Fruit fly (Drosophila melanogaster): ENCODE results near the gene roq.

roq gene

dm6 chr3L:16357187-16357728 lies 21.1 kb downstream of the roq start:
- peak in 1 of 2 experiments; percentile 64 for TF ChIP-seq EcR (GFP tag; optimal IDR thresholded peaks at IDR 0.05)
- TF ChIP-seq psq (optimal IDR thresholded peaks at IDR 0.05): no peak

dm6 chr3L:16356171-16356765 lies 22.1 kb downstream of the roq start:
- TF ChIP-seq pan (optimal IDR thresholded peaks at IDR 0.05): no peak
- TF ChIP-seq EcR (GFP tag; optimal IDR thresholded peaks at IDR 0.05): no peak
- no peak for TF ChIP-seq usp (GFP tag; optimal IDR thresholded peaks at IDR 0.05)
- no peak for TF ChIP-seq Dll (optimal IDR thresholded peaks at IDR 0.05)
- TF ChIP-seq psq (optimal IDR thresholded peaks at IDR 0.05): no peak
- TF ChIP-seq CG8478 (optimal IDR thresholded peaks at IDR 0.05): no peak

dm6 chr3L:16354197-16354596 lies 24.2 kb downstream of the roq start, which contains the start of gene Pdh:
Gene Pdh, minus strand, starts transcription at chr3L:16354297.
- TF ChIP-seq psq (optimal IDR thresholded peaks at IDR 0.05) (no peak), pan (optimal IDR thresholded peaks at IDR 0.05) (no peak), usp (GFP tag; optimal IDR thresholded peaks at IDR 0.05) (no peak), CG8478 (optimal IDR thresholded peaks at IDR 0.05) (no peak), EcR (GFP tag; optimal IDR thresholded peaks at IDR 0.05) (no peak)

- no peak for TF ChIP-seq pan (optimal IDR thresholded peaks at IDR 0.05)
- no peak for TF ChIP-seq Dll (optimal IDR thresholded peaks at IDR 0.05)
- no peak for TF ChIP-seq CG8478 (optimal IDR thresholded peaks at IDR 0.05)
- TF ChIP-seq usp (GFP tag; optimal IDR thresholded peaks at IDR 0.05): no peak
- no peak for TF ChIP-seq EcR (GFP tag; optimal IDR thresholded peaks at IDR 0.05)
- TF ChIP-seq psq (optimal IDR thresholded peaks at IDR 0.05): no peak
These were observed 26.5 kb downstream of the roq start, which contains the start of the genes Golgin104 and Tcs3 for dm6 chr3L:16351770-16352429. Gene Golgin104, minus strand, starts transcription at chr3L:16351951. Gene Tcs3, plus strand, starts transcription at chr3L:16351991.

dm6 chr3L:16349686-16350085 lies 28.7 kb downstream of the roq start:
- TF ChIP-seq CG8478 (optimal IDR thresholded peaks at IDR 0.05) (no peak), psq (optimal IDR thresholded peaks at IDR 0.05) (no peak), EcR (GFP tag; optimal IDR thresholded peaks at IDR 0.05) (no peak)

- TF ChIP-seq CG8478 (optimal IDR thresholded peaks at IDR 0.05): no peak
- no peak for TF ChIP-seq usp (GFP tag; optimal IDR thresholded peaks at IDR 0.05)
- TF ChIP-seq psq (optimal IDR thresholded peaks at IDR 0.05): no peak
- no peak for TF ChIP-seq pan (optimal IDR thresholded peaks at IDR 0.05)
- no peak for TF ChIP-seq Dll (optimal IDR thresholded peaks at IDR 0.05)
- no peak for TF ChIP-seq EcR (GFP tag; optimal IDR thresholded peaks at IDR 0.05)
These were observed 30.5 kb downstream of the roq start, which contains the start of gene mRpS34 for dm6 chr3L:16347914-16348313. Gene mRpS34, plus strand, starts transcription at chr3L:16348074.

- no peak for TF ChIP-seq pan (optimal IDR thresholded peaks at IDR 0.05)
- TF ChIP-seq CG8478 (optimal IDR thresholded peaks at IDR 0.05): no peak
- no peak for TF ChIP-seq usp (GFP tag; optimal IDR thresholded peaks at IDR 0.05)
- no peak for TF ChIP-seq psq (optimal IDR thresholded peaks at IDR 0.05)
- TF ChIP-seq Dll (optimal IDR thresholded peaks at IDR 0.05): no peak
- TF ChIP-seq EcR (GFP tag; optimal IDR thresholded peaks at IDR 0.05): no peak
These were observed 32.3 kb downstream of the roq start, which contains the start of gene CG33257 for dm6 chr3L:16346023-16346422. Gene CG33257, plus strand, starts transcription at chr3L:16346323.

- TF ChIP-seq psq (optimal IDR thresholded peaks at IDR 0.05) (no peak), pan (optimal IDR thresholded peaks at IDR 0.05) (no peak), Dll (optimal IDR thresholded peaks at IDR 0.05) (no peak), usp (GFP tag; optimal IDR thresholded peaks at IDR 0.05) (no peak), CG8478 (optimal IDR thresholded peaks at IDR 0.05) (no peak), EcR (GFP tag; optimal IDR thresholded peaks at IDR 0.05) (no peak)
These were observed 38.5 kb downstream of the roq start for dm6 chr3L:16339873-16340272.

- TF ChIP-seq pan (optimal IDR thresholded peaks at IDR 0.05) (no peak), psq (optimal IDR thresholded peaks at IDR 0.05) (no peak), CG8478 (optimal IDR thresholded peaks at IDR 0.05) (no peak), usp (GFP tag; optimal IDR thresholded peaks at IDR 0.05) (no peak), EcR (GFP tag; optimal IDR thresholded peaks at IDR 0.05) (no peak), Dll (optimal IDR thresholded peaks at IDR 0.05) (no peak)
These were observed 38.9 kb downstream of the roq start for dm6 chr3L:16339463-16339862.

dm6 chr3L:16338703-16339102 lies 39.7 kb downstream of the roq start, which contains the start of gene CG4998:
Gene CG4998, plus strand, starts transcription at chr3L:16339003.
- no peak for TF ChIP-seq Dll (optimal IDR thresholded peaks at IDR 0.05)
- TF ChIP-seq pan (optimal IDR thresholded peaks at IDR 0.05): no peak
- no peak for TF ChIP-seq usp (GFP tag; optimal IDR thresholded peaks at IDR 0.05)
- no peak for TF ChIP-seq CG8478 (optimal IDR thresholded peaks at IDR 0.05)
- TF ChIP-seq psq (optimal IDR thresholded peaks at IDR 0.05): no peak
- TF ChIP-seq EcR (GFP tag; optimal IDR thresholded peaks at IDR 0.05): no peak

- no peak for TF ChIP-seq CG8478 (optimal IDR thresholded peaks at IDR 0.05)
- TF ChIP-seq EcR (GFP tag; optimal IDR thresholded peaks at IDR 0.05): no peak
- TF ChIP-seq psq (optimal IDR thresholded peaks at IDR 0.05): no peak
- no peak for TF ChIP-seq usp (GFP tag; optimal IDR thresholded peaks at IDR 0.05)
- TF ChIP-seq Dll (optimal IDR thresholded peaks at IDR 0.05): no peak
- TF ChIP-seq pan (optimal IDR thresholded peaks at IDR 0.05): no peak
These were observed 40.6 kb downstream of the roq start for dm6 chr3L:16337739-16338138.

dm6 chr3L:16334876-16335275 lies 43.5 kb downstream of the roq start:
- TF ChIP-seq pan (optimal IDR thresholded peaks at IDR 0.05) (no peak), Dll (optimal IDR thresholded peaks at IDR 0.05) (no peak), psq (optimal IDR thresholded peaks at IDR 0.05) (no peak), usp (GFP tag; optimal IDR thresholded peaks at IDR 0.05) (no peak), CG8478 (optimal IDR thresholded peaks at IDR 0.05) (no peak), EcR (GFP tag; optimal IDR thresholded peaks at IDR 0.05) (no peak)
